Fruit fly (Drosophila melanogaster) whole organism, embryonic: ENCODE data around the gene CG42763.

Experiments
- Bgb ChIP-seq: fragments of 200-800 bp; sonication (Bioruptor generic); IDR thresholded peaks from 2 replicates; pipeline ENCODE4 v1.3.6; 2022; ENCODE audit warnings: missing biosample characterization, missing genetic modification characterization; ENCODE audit not compliant: partially characterized antibody
- CG10321 ChIP-seq: fragments of 200-800 bp; sonication (Bioruptor generic); IDR thresholded peaks from 2 replicates; pipeline ENCODE4 v1.3.6; 2022; ENCODE audit warnings: missing biosample characterization, missing genetic modification characterization
- CG11504 ChIP-seq: fragments of 200-800 bp; sonication (Bioruptor generic); optimal IDR thresholded peaks from 3 replicates; lab custom pipeline; 2019; ENCODE audit warnings: missing biosample characterization, mild to moderate bottlenecking, missing genetic modification characterization, moderate library complexity
- CG12942 ChIP-seq: fragments of 200-800 bp; sonication (Bioruptor generic); optimal IDR thresholded peaks from 3 replicates; lab custom pipeline; 2016; ENCODE audit warnings: missing biosample characterization, missing genetic modification characterization
- CG1647 ChIP-seq: fragments of 200-800 bp; sonication (Bioruptor generic); optimal IDR thresholded peaks from 3 replicates; lab custom pipeline; 2016; ENCODE audit warnings: missing biosample characterization, missing genetic modification characterization
- CG16863 ChIP-seq: fragments of 200-800 bp; sonication (Bioruptor generic); optimal IDR thresholded peaks from 3 replicates; lab custom pipeline; 2016; ENCODE audit warnings: missing biosample characterization, missing genetic modification characterization
- CG17912 ChIP-seq: fragments of 200-800 bp; sonication (Bioruptor generic); optimal IDR thresholded peaks from 2 replicates; lab custom pipeline; 2018; ENCODE audit warnings: missing biosample characterization, mild to moderate bottlenecking, missing genetic modification characterization
- CG1832 ChIP-seq: fragments of 200-800 bp; sonication (Bioruptor generic); optimal IDR thresholded peaks from 2 replicates; lab custom pipeline; 2017; ENCODE audit warnings: missing biosample characterization, mild to moderate bottlenecking, missing genetic modification characterization, inconsistent platforms
- CG2129 ChIP-seq: fragments of 200-800 bp; sonication (Bioruptor generic); IDR thresholded peaks from 2 replicates; pipeline ENCODE4 v1.3.6; 2022; ENCODE audit warnings: missing biosample characterization, missing genetic modification characterization; ENCODE audit not compliant: partially characterized antibody
- CG3281 ChIP-seq: fragments of 200-800 bp; sonication (Bioruptor generic); optimal IDR thresholded peaks from 3 replicates; lab custom pipeline; 2017; ENCODE audit warnings: missing biosample characterization, mild to moderate bottlenecking, missing genetic modification characterization
- CG4424 ChIP-seq: fragments of 200-800 bp; sonication (Bioruptor generic); optimal IDR thresholded peaks from 3 replicates; lab custom pipeline; 2016; ENCODE audit warnings: missing biosample characterization, missing genetic modification characterization
- CG5180 ChIP-seq: fragments of 200-800 bp; sonication (Bioruptor generic); optimal IDR thresholded peaks from 3 replicates; lab custom pipeline; 2017; ENCODE audit warnings: missing biosample characterization, missing genetic modification characterization, mild to moderate bottlenecking, moderate library complexity, missing genetic modification reagents
- CG5953 ChIP-seq: fragments of 200-800 bp; sonication (Bioruptor generic); IDR thresholded peaks from 2 replicates; pipeline ENCODE4 v1.3.6; 2022; ENCODE audit warnings: missing biosample characterization, missing genetic modification characterization
- CG6765 ChIP-seq: fragments of 200-800 bp; sonication (Bioruptor generic); optimal IDR thresholded peaks from 3 replicates; lab custom pipeline; 2017; ENCODE audit warnings: missing biosample characterization, mild to moderate bottlenecking, missing genetic modification characterization
- CG7271 ChIP-seq: fragments of 200-800 bp; sonication (Bioruptor generic); optimal IDR thresholded peaks from 2 replicates; lab custom pipeline; 2018; ENCODE audit warnings: missing biosample characterization, mild to moderate bottlenecking, missing genetic modification characterization, moderate library complexity
- CG7928 ChIP-seq: fragments of 200-800 bp; sonication (Bioruptor generic); optimal IDR thresholded peaks from 2 replicates; lab custom pipeline; 2017; ENCODE audit warnings: missing biosample characterization, mild to moderate bottlenecking, missing genetic modification characterization
- CG8281 ChIP-seq: fragments of 200-800 bp; sonication (Bioruptor generic); optimal IDR thresholded peaks from 2 replicates; lab custom pipeline; 2018; ENCODE audit warnings: missing biosample characterization, mild to moderate bottlenecking, missing genetic modification characterization, moderate library complexity
- CG8765 ChIP-seq: fragments of 200-800 bp; sonication (Bioruptor generic); IDR thresholded peaks from 2 replicates; pipeline ENCODE4 v1.3.6; 2022; ENCODE audit warnings: missing biosample characterization, missing genetic modification characterization
- CHES-1-like ChIP-seq: fragments of 200-800 bp; sonication (Bioruptor generic); optimal IDR thresholded peaks from 2 replicates; lab custom pipeline; 2016; ENCODE audit warnings: missing biosample characterization, missing genetic modification characterization
- Doc2 ChIP-seq: fragments of 200-800 bp; sonication (Bioruptor generic); IDR thresholded peaks from 2 replicates; pipeline ENCODE4 v1.3.6; 2022; ENCODE audit warnings: missing biosample characterization, missing genetic modification characterization
- Fer3 ChIP-seq: fragments of 200-800 bp; sonication (Bioruptor generic); optimal IDR thresholded peaks from 2 replicates; lab custom pipeline; 2018; ENCODE audit warnings: missing biosample characterization, mild to moderate bottlenecking, missing genetic modification characterization, moderate library complexity
- GATAe ChIP-seq: fragments of 200-800 bp; sonication (Bioruptor generic); conservative IDR thresholded peaks from 2 replicates; pipeline ENCODE4 v1.3.6; 2022; ENCODE audit warnings: missing biosample characterization, missing genetic modification characterization
- Gsc ChIP-seq: fragments of 200-800 bp; sonication (Bioruptor generic); IDR thresholded peaks from 2 replicates; pipeline ENCODE4 v1.3.6; 2022; ENCODE audit warnings: missing biosample characterization, missing genetic modification characterization
- H15 ChIP-seq: fragments of 200-800 bp; sonication (Bioruptor generic); IDR thresholded peaks from 3 replicates; pipeline ENCODE4 v1.3.6; 2022; ENCODE audit warnings: missing biosample characterization, missing genetic modification characterization
- H2.0 ChIP-seq: fragments of 200-800 bp; sonication (Bioruptor generic); IDR thresholded peaks from 2 replicates; pipeline ENCODE4 v1.3.6; 2022; ENCODE audit warnings: missing biosample characterization, missing genetic modification characterization
- HHEX ChIP-seq: fragments of 200-800 bp; sonication (Bioruptor generic); optimal IDR thresholded peaks from 3 replicates; lab custom pipeline; 2017; ENCODE audit warnings: missing biosample characterization, mild to moderate bottlenecking, missing genetic modification characterization, missing genetic modification reagents
- Myb ChIP-seq: fragments of 200-800 bp; sonication (Bioruptor generic); optimal IDR thresholded peaks from 2 replicates; lab custom pipeline; 2016; ENCODE audit warnings: missing biosample characterization, missing genetic modification characterization
- Neu2 ChIP-seq: fragments of 200-800 bp; sonication (Bioruptor generic); optimal IDR thresholded peaks from 3 replicates; lab custom pipeline; 2016; ENCODE audit warnings: missing biosample characterization, missing genetic modification characterization, borderline replicate concordance
- Poxn ChIP-seq: fragments of 200-800 bp; sonication (Bioruptor generic); IDR thresholded peaks from 2 replicates; pipeline ENCODE4 v1.3.6; 2022; ENCODE audit warnings: missing biosample characterization, missing genetic modification characterization
- Rfx ChIP-seq: fragments of 200-800 bp; sonication (Bioruptor generic); IDR thresholded peaks from 2 replicates; pipeline ENCODE4 v1.3.6; 2022; ENCODE audit warnings: missing biosample characterization, missing genetic modification characterization
- Ssrp ChIP-seq: fragments of 200-800 bp; sonication (Bioruptor generic); optimal IDR thresholded peaks from 2 replicates; lab custom pipeline; 2018; ENCODE audit warnings: missing biosample characterization, mild to moderate bottlenecking, missing genetic modification characterization, moderate library complexity
- bcd ChIP-seq: fragments of 200-800 bp; sonication (Bioruptor generic); optimal IDR thresholded peaks from 2 replicates; lab custom pipeline; 2017; ENCODE audit warnings: missing biosample characterization, mild to moderate bottlenecking, missing genetic modification characterization
- btn ChIP-seq: fragments of 200-800 bp; sonication (Bioruptor generic); optimal IDR thresholded peaks from 2 replicates; lab custom pipeline; 2016; ENCODE audit warnings: missing biosample characterization, missing genetic modification characterization
- cg ChIP-seq: fragments of 200-800 bp; sonication (Bioruptor generic); optimal IDR thresholded peaks from 3 replicates; lab custom pipeline; 2019; ENCODE audit warnings: missing biosample characterization, mild to moderate bottlenecking, missing genetic modification characterization, moderate library complexity
- chinmo ChIP-seq: fragments of 200-800 bp; sonication (Bioruptor generic); IDR thresholded peaks from 4 replicates; pipeline ENCODE4 v1.3.6; 2022; ENCODE audit warnings: missing biosample characterization, missing genetic modification characterization; ENCODE audit not compliant: partially characterized antibody
- danr ChIP-seq: fragments of 200-800 bp; sonication (Bioruptor generic); IDR thresholded peaks from 2 replicates; pipeline ENCODE4 v1.3.6; 2022; ENCODE audit warnings: missing biosample characterization, missing genetic modification characterization
- dysf ChIP-seq: fragments of 200-800 bp; sonication (Bioruptor generic); IDR thresholded peaks from 3 replicates; pipeline ENCODE4 v1.3.6; 2022; ENCODE audit warnings: missing biosample characterization, missing genetic modification characterization
- gt ChIP-seq: fragments of 200-800 bp; sonication (Bioruptor generic); IDR thresholded peaks from 2 replicates; pipeline ENCODE4 v1.3.6; 2022; ENCODE audit warnings: missing biosample characterization, missing genetic modification characterization
- hkb ChIP-seq, 2 experiments: fragments of 200-800 bp in 1 of 2; fragments of >200 bp in 1 of 2; sonication (Bioruptor generic) in 1 of 2; IDR thresholded peaks in 1 of 2; optimal IDR thresholded peaks in 1 of 2; 2 replicates each; pipeline versions ENCODE4 v1.3.6 to Lab custom; 2017 to 2022; ENCODE audit warnings: missing biosample characterization in 1 of 2, missing genetic modification characterization in 1 of 2
- insv ChIP-seq, 2 experiments: fragments of 200-800 bp; sonication (Bioruptor generic); optimal IDR thresholded peaks; 3 replicates each; lab custom pipeline; 2016 to 2018; ENCODE audit warnings: missing biosample characterization in 2 of 2, missing genetic modification characterization in 2 of 2
- klu ChIP-seq: fragments of 200-800 bp; sonication (Bioruptor generic); IDR thresholded peaks from 2 replicates; pipeline ENCODE4 v1.3.6; 2022; ENCODE audit warnings: missing biosample characterization, missing genetic modification characterization
- lilli ChIP-seq: fragments of 200-800 bp; sonication (Bioruptor generic); optimal IDR thresholded peaks from 3 replicates; lab custom pipeline; 2016; ENCODE audit warnings: missing biosample characterization, missing genetic modification characterization
- odd ChIP-seq: fragments of 200-800 bp; sonication (Bioruptor generic); optimal IDR thresholded peaks from 2 replicates; lab custom pipeline; 2017; ENCODE audit warnings: missing biosample characterization, mild to moderate bottlenecking, missing genetic modification characterization
- pho ChIP-seq: fragments of 200-800 bp; sonication (Bioruptor generic); optimal IDR thresholded peaks from 2 replicates; lab custom pipeline; 2016; ENCODE audit warnings: missing biosample characterization, missing genetic modification characterization
- pzg ChIP-seq: fragments of 200-800 bp; sonication (Bioruptor generic); optimal IDR thresholded peaks from 3 replicates; lab custom pipeline; 2018; ENCODE audit warnings: missing biosample characterization, mild to moderate bottlenecking, missing genetic modification characterization, moderate library complexity
- salm ChIP-seq: fragments of 200-800 bp; sonication (Bioruptor generic); optimal IDR thresholded peaks from 2 replicates; lab custom pipeline; 2018; ENCODE audit warnings: missing biosample characterization, mild to moderate bottlenecking, missing genetic modification characterization
- scrt ChIP-seq: fragments of 200-800 bp; sonication (Bioruptor generic); optimal IDR thresholded peaks from 2 replicates; lab custom pipeline; 2018; ENCODE audit warnings: missing biosample characterization, mild to moderate bottlenecking, missing genetic modification characterization, moderate library complexity
- sd ChIP-seq: fragments of 200-800 bp; sonication (Bioruptor generic); optimal IDR thresholded peaks from 3 replicates; lab custom pipeline; 2018; ENCODE audit warnings: missing biosample characterization, mild to moderate bottlenecking, missing genetic modification characterization, moderate library complexity
- slp2 ChIP-seq: fragments of 200-800 bp; sonication (Bioruptor generic); optimal IDR thresholded peaks from 2 replicates; lab custom pipeline; 2016; ENCODE audit warnings: missing biosample characterization, missing genetic modification characterization
- tx ChIP-seq: fragments of 200-800 bp; sonication (Bioruptor generic); optimal IDR thresholded peaks from 2 replicates; lab custom pipeline; 2016; ENCODE audit warnings: missing biosample characterization, missing genetic modification characterization
- yki ChIP-seq: fragments of >200 bp; optimal IDR thresholded peaks from 3 replicates; lab custom pipeline; 2018

The CG42763 gene

DNA sequence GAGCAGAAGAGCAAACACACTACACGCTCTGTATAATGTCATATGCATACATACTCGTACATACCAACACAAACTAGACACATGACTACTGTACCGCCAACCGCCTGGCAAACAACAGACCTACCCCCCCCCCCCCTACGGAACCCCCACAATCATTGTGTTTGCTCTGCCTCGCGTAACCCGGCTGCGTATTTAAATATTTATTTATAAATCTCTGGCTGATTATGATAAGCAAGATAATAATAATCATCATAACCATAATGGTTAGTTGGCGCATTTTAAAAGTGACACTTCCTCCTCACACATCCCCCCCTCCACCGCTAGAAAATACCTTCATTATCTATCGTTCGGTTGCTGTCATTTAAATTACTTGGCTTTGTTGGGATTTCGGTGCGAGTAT, 47.4 kb downstream of the CG42763 start (continued):
- TF ChIP-seq pho (GFP tag; lab: Kevin White, UChicago), result no peak
- no peak for TF ChIP-seq Doc2 (GFP tag; lab: Robert Waterston, UW)
- no peak for TF ChIP-seq CHES-1-like
- peak; percentile 37 for TF ChIP-seq CG11504 (tag; lab: Kevin White, UChicago)
- no peak for TF ChIP-seq tx (GFP tag; lab: Kevin White, UChicago)
- no peak for TF ChIP-seq CG1647
- no peak for TF ChIP-seq Poxn (GFP tag; lab: Robert Waterston, UW)
- no peak for TF ChIP-seq lilli
- peak; percentile 64 for TF ChIP-seq odd (GFP tag; lab: Kevin White, UChicago)
- no peak for TF ChIP-seq Gsc (GFP tag; lab: Robert Waterston, UW)
- no peak for TF ChIP-seq GATAe (GFP tag; lab: Robert Waterston, UW)
- peak; percentile 48 for TF ChIP-seq CG17912
- no peak for TF ChIP-seq Ssrp (tag; lab: Kevin White, UChicago)
- peak; percentile 79 for TF ChIP-seq HHEX (GFP tag; lab: Kevin White, UChicago)
- TF ChIP-seq CG7928, result peak; percentile 15
- TF ChIP-seq yki (lab: Kevin White, UChicago), result no peak
- no peak for TF ChIP-seq CG8281
- peak; percentile 67; the same call in 1 of the 4 replicates for TF ChIP-seq chinmo (GFP tag; lab: Robert Waterston, UW)
- TF ChIP-seq cg (GFP tag; lab: Kevin White, UChicago), result peak; percentile 46
- peak; percentile 73 for TF ChIP-seq CG3281 (GFP tag; lab: Kevin White, UChicago)
- no peak for TF ChIP-seq insv (GFP tag; optimal IDR thresholded peaks at IDR 0.05; lab: Kevin White, UChicago)
- TF ChIP-seq CG2129 (GFP tag; lab: Robert Waterston, UW), result no peak
- no peak for TF ChIP-seq CG12942
- peak; percentile 68 for TF ChIP-seq Fer3
- peak; percentile 44; the same call in 1 of the 3 replicates for TF ChIP-seq dysf
- no peak for TF ChIP-seq Myb (GFP tag; lab: Kevin White, UChicago)
- no peak for TF ChIP-seq Neu2 (GFP tag; lab: Kevin White, UChicago)
- peak; percentile 47; the same call in 1 of the 2 replicates for TF ChIP-seq Rfx
- peak; percentile 68 for TF ChIP-seq bcd (GFP tag; lab: Kevin White, UChicago)
- TF ChIP-seq gt (GFP tag; lab: Robert Waterston, UW), result no peak
- no peak for TF ChIP-seq CG10321 (GFP tag; lab: Robert Waterston, UW)
- peak; percentile 67 for TF ChIP-seq CG5180
- peak; percentile 76 for TF ChIP-seq CG6765 (GFP tag; lab: Kevin White, UChicago)
- no peak for TF ChIP-seq CG5953 (GFP tag; lab: Robert Waterston, UW)
- TF ChIP-seq slp2 (GFP tag; lab: Kevin White, UChicago), result no peak
- TF ChIP-seq CG8765 (GFP tag; lab: Robert Waterston, UW), result no peak
- TF ChIP-seq CG1832 (GFP tag; lab: Kevin White, UChicago), result no peak
- no peak for TF ChIP-seq Bgb (GFP tag; lab: Robert Waterston, UW)
- TF ChIP-seq CG4424, result peak; percentile 39
- no peak for TF ChIP-seq danr (GFP tag; lab: Robert Waterston, UW)
- peak; percentile 55 for TF ChIP-seq salm (tag; lab: Kevin White, UChicago)
- no peak for TF ChIP-seq H15 (GFP tag; lab: Robert Waterston, UW)
- no peak for TF ChIP-seq CG7271
- TF ChIP-seq H2.0 (GFP tag; lab: Robert Waterston, UW), result no peak
- TF ChIP-seq pzg, result no peak
- no peak for TF ChIP-seq btn (GFP tag; lab: Kevin White, UChicago)
- peak; percentile 87 for TF ChIP-seq sd (tag; lab: Kevin White, UChicago)
- TF ChIP-seq klu (GFP tag; lab: Robert Waterston, UW), result no peak
- peak; percentile 60 for TF ChIP-seq scrt (GFP tag; lab: Kevin White, UChicago)
- TF ChIP-seq CG16863 (GFP tag; lab: Kevin White, UChicago), result no peak
- no peak for TF ChIP-seq hkb (optimal IDR thresholded peaks at IDR 0.05; lab: Kevin White, UChicago)
- TF ChIP-seq hkb (GFP tag; IDR thresholded peaks at IDR 0.05; lab: Robert Waterston, UW), result peak; percentile 47
